Fruit fly (Drosophila melanogaster) whole organism, embryonic: ENCODE data around the gene mldr.

Experiments
- CG6689 ChIP-seq: fragments of 200-800 bp; sonication (Bioruptor generic); IDR thresholded peaks from 2 replicates; pipeline ENCODE4 v1.3.6; 2022; ENCODE audit warnings: missing biosample characterization, missing genetic modification characterization
- CG7556 ChIP-seq: fragments of 200-800 bp; sonication (Bioruptor generic); optimal IDR thresholded peaks from 2 replicates; lab custom pipeline; 2017; ENCODE audit warnings: missing biosample characterization, mild to moderate bottlenecking, missing genetic modification characterization
- Sry-β ChIP-seq: fragments of 200-800 bp; sonication (Bioruptor generic); optimal IDR thresholded peaks from 2 replicates; lab custom pipeline; 2018; ENCODE audit warnings: missing biosample characterization, mild to moderate bottlenecking, missing genetic modification characterization, moderate library complexity
- gcm ChIP-seq: fragments of 200-800 bp; sonication (Bioruptor generic); optimal IDR thresholded peaks from 2 replicates; lab custom pipeline; 2019; ENCODE audit warnings: missing biosample characterization, mild to moderate bottlenecking, missing genetic modification characterization, moderate library complexity

DNA sequence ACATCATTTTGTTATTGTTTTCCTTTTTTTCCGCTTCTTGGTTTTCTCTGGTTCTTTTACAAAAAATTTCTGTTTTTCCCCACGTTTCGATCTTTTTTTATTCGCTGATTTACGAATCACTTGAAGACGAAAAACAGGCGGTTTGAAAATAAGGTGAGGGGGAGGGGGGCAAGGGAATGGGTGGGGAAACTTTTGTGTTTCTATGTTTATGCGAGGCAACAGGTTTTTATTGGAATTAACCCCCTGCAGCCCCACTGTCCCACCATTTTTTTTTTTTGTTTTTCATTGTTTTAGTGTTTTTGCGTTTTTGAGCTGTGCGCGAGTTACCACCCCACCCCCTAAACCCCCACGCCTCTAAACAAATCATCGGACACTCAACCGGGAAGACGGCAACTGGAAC lies 43.8 kb downstream of the mldr start:
- TF ChIP-seq gcm (no peak), Sry-β (GFP tag; lab: Kevin White, UChicago) (no peak), CG6689 (GFP tag; lab: Robert Waterston, UW) (no peak), CG7556 (GFP tag; lab: Kevin White, UChicago) (no peak)
